Worm (Caenorhabditis elegans) whole organism, L2 larva: Measurements from ENCODE around the gene F14H3.6.

Experiments
- aly-2 ChIP-seq: fragments of 150-350 bp; optimal IDR thresholded peaks from 2 replicates; lab custom pipeline; 2014; ENCODE audit warnings: missing biosample characterization, missing genetic modification characterization
- ama-1 ChIP-seq: fragments of 150-350 bp; optimal IDR thresholded peaks from 2 replicates; lab custom pipeline; 2018; ENCODE audit warnings: inconsistent platforms
- egl-27 ChIP-seq: sonication (generic microtip); optimal IDR thresholded peaks from 3 replicates; lab custom pipeline; 2017; ENCODE audit warnings: missing biosample characterization, missing genetic modification reagents, missing genetic modification characterization
- fos-1 ChIP-seq: fragments of 150-350 bp; optimal IDR thresholded peaks from 2 replicates; lab custom pipeline; 2014; ENCODE audit warnings: missing biosample characterization, missing genetic modification characterization
- lin-13 ChIP-seq: fragments of 150-350 bp; optimal IDR thresholded peaks from 2 replicates; lab custom pipeline; 2014; ENCODE audit warnings: missing biosample characterization, missing genetic modification reagents, missing genetic modification characterization
- lin-39 ChIP-seq: fragments of 150-350 bp; optimal IDR thresholded peaks from 2 replicates; lab custom pipeline; 2014; ENCODE audit warnings: missing biosample characterization, missing genetic modification reagents, missing genetic modification characterization
- nhr-11 ChIP-seq: fragments of 150-350 bp; optimal IDR thresholded peaks from 2 replicates; lab custom pipeline; 2014; ENCODE audit warnings: missing biosample characterization, missing genetic modification characterization
- skn-1 ChIP-seq: sonication (generic microtip); optimal IDR thresholded peaks from 2 replicates; lab custom pipeline; 2017; ENCODE audit warnings: missing biosample characterization, missing genetic modification characterization
- unc-39 ChIP-seq: fragments of 150-350 bp; optimal IDR thresholded peaks from 2 replicates; lab custom pipeline; 2014; ENCODE audit warnings: missing biosample characterization, missing genetic modification characterization
- unc-62 ChIP-seq: fragments of 150-350 bp; optimal IDR thresholded peaks from 2 replicates; lab custom pipeline; 2014; ENCODE audit warnings: missing biosample characterization, missing genetic modification reagents, missing genetic modification characterization
- zag-1 ChIP-seq: fragments of 150-350 bp; optimal IDR thresholded peaks from 2 replicates; lab custom pipeline; 2014; ENCODE audit warnings: missing biosample characterization, missing genetic modification characterization

ce11 chrV:16073856-16074255, 15.2 kb upstream of the F14H3.6 start, which contains the start of gene srj-10:
- TF ChIP-seq unc-39 (tag; lab: Kevin White, UChicago) (no peak), ama-1 (lab: Kevin White, UChicago) (no peak), skn-1 (tag; lab: Kevin White, UChicago) (no peak), aly-2 (tag; lab: Kevin White, UChicago) (no peak), nhr-11 (tag; lab: Kevin White, UChicago) (no peak), zag-1 (tag; lab: Kevin White, UChicago) (no peak), unc-62 (GFP tag; lab: Kevin White, UChicago) (no peak), lin-13 (GFP tag; lab: Kevin White, UChicago) (no peak), egl-27 (tag; lab: Kevin White, UChicago) (no peak), lin-39 (tag; lab: Kevin White, UChicago) (no peak), fos-1 (no peak)
